Fruit fly (Drosophila melanogaster): ENCODE measurements around the gene MTA1-like.

Gene MTA1-like

DNA sequence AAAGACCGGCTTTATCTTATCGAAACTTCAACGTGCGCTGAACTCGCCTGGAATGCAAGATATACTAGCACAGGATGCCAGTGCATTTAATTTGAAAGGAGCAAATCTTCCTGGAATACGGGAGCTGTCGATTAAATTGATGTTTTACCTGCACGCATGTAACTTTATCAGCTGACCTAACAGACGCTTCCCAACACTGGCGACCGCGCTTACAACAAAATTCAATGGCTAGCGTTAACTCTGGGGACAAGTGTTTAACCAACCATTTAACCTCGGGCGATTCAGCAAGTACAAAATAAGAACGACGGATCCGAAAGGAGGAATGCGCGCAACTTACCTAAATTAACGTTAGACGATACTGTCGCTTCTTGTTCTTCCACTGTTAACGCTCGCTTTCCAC lies 36.8 kb downstream of the MTA1-like start:
- no peak for TF ChIP-seq CG6276 (GFP tag; optimal IDR thresholded peaks at IDR 0.05)
- TF ChIP-seq Sox102F (GFP tag; optimal IDR thresholded peaks at IDR 0.05), result no peak
- TF ChIP-seq vri (GFP tag; optimal IDR thresholded peaks at IDR 0.05), result no peak
- no peak for TF ChIP-seq CG6808 (GFP tag; optimal IDR thresholded peaks at IDR 0.05)
- TF ChIP-seq topi (GFP tag; optimal IDR thresholded peaks at IDR 0.05), result peak; percentile 6
- no peak for TF ChIP-seq CG16779 (tag; optimal IDR thresholded peaks at IDR 0.05)
- no peak for TF ChIP-seq Ets96B (tag; optimal IDR thresholded peaks at IDR 0.05)
- TF ChIP-seq Sox15 (GFP tag; optimal IDR thresholded peaks at IDR 0.05), result no peak
- TF ChIP-seq Met (GFP tag; optimal IDR thresholded peaks at IDR 0.05), result no peak

DNA sequence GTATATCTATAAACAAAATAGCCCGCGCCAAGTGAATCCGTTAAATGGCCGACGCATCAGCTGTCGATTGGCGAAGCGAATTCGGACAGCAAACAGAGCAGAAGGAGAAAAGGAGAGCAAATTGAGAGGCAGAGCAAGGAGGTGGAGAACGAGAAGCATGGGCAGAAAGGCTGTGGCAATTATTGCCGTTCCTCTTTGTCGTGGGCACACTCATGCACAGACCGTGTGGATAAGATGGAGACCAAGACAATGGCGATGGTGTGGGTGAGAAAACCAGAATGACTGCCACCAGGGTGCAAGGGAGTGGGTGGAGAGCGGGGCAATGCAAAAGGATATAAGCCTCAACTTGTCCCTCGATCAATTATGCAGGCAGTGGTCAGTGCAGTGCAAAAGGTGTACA lies 37.4 kb downstream of the MTA1-like start:
- TF ChIP-seq achi (GFP tag; optimal IDR thresholded peaks at IDR 0.05) (no peak), Eip75B (GFP tag; optimal IDR thresholded peaks at IDR 0.05) (peak; percentile 35), CG6792 (GFP tag; optimal IDR thresholded peaks at IDR 0.05) (no peak), CG10669 (GFP tag; optimal IDR thresholded peaks at IDR 0.05) (no peak), OdsH (GFP tag; optimal IDR thresholded peaks at IDR 0.05) (no peak), CG8319 (GFP tag; optimal IDR thresholded peaks at IDR 0.05) (no peak), topi (GFP tag; optimal IDR thresholded peaks at IDR 0.05) (no peak), pdm3 (GFP tag; optimal IDR thresholded peaks at IDR 0.05) (no peak), CG8119 (GFP tag; IDR thresholded peaks at IDR 0.05) (no peak), CG6854 (GFP tag; optimal IDR thresholded peaks at IDR 0.05) (no peak), esn (GFP tag; optimal IDR thresholded peaks at IDR 0.05) (no peak), CG3032 (tag; optimal IDR thresholded peaks at IDR 0.05) (no peak), Sox14 (GFP tag; optimal IDR thresholded peaks at IDR 0.05) (peak; percentile 14), CG16779 (tag; optimal IDR thresholded peaks at IDR 0.05) (no peak), CG7368 (GFP tag; optimal IDR thresholded peaks at IDR 0.05) (no peak), lz (GFP tag; optimal IDR thresholded peaks at IDR 0.05) (no peak), dsx (GFP tag; optimal IDR thresholded peaks at IDR 0.05; ENCODE audit: poor library complexity, severe bottlenecking) (no peak), CG11902 (GFP tag; optimal IDR thresholded peaks at IDR 0.05) (no peak), CG6163 (GFP tag; IDR thresholded peaks at IDR 0.05) (peak; percentile 75), dac (GFP tag; optimal IDR thresholded peaks at IDR 0.05) (no peak), Eip78C (GFP tag) (peak; percentile 65), net (GFP tag; optimal IDR thresholded peaks at IDR 0.05) (no peak), Ets21C (GFP tag; optimal IDR thresholded peaks at IDR 0.05) (no peak)

DNA sequence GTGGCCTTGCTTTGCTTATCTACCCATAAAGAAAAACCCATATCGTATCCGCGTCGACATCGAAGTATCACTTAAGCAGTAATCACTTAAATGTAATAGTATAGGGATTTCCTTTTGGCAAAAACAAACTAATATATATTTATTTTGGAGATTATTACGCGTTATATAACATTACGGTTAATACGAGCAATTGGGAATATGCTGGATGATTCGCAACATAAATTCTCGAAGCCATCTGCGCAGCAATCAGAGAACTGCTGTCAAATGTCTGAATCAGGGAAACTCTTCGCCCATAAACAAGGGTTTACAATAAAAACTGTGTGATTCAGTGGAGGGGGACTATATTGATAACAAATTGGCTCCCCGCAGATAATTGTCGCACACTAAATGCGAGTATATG lies 37.9 kb downstream of the MTA1-like start:
- TF ChIP-seq vri (GFP tag; optimal IDR thresholded peaks at IDR 0.05) (peak; percentile 11), CG32006 (GFP tag; optimal IDR thresholded peaks at IDR 0.05) (no peak)

DNA sequence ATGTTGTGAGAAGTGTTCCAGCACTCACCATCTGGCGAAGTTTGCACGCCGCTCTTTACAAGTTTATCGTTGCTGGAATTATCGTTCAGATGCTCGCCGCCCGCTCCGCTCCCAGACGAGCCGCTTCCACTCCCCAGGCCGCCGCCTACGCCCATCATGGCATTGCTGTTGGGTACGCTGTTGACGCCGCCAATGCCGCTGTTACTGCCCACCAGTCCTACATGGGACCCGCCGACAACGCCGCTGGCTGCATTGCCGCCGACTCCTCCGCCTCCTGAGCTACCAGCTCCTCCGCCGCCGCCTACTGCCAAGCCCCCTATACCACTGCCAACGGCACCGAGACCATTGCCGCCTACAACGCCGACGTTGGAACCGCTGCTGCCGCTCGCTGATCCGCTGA lies 40.1 kb downstream of the MTA1-like start:
- TF ChIP-seq CG6163 (GFP tag; IDR thresholded peaks at IDR 0.05), result no peak
- no peak for TF ChIP-seq dsx (GFP tag; optimal IDR thresholded peaks at IDR 0.05; ENCODE audit: poor library complexity, severe bottlenecking)
- no peak for TF ChIP-seq spab (GFP tag; optimal IDR thresholded peaks at IDR 0.05)
- no peak for TF ChIP-seq CG11762 (GFP tag; optimal IDR thresholded peaks at IDR 0.05; ENCODE audit: insufficient read depth)
- TF ChIP-seq vri (GFP tag; optimal IDR thresholded peaks at IDR 0.05), result no peak
- TF ChIP-seq CG8632 (GFP tag; optimal IDR thresholded peaks at IDR 0.05), result no peak
- no peak for TF ChIP-seq fkh (GFP tag; optimal IDR thresholded peaks at IDR 0.05)
- no peak for TF ChIP-seq fd85E (GFP tag; optimal IDR thresholded peaks at IDR 0.05)
- TF ChIP-seq ss (GFP tag; optimal IDR thresholded peaks at IDR 0.05), result no peak
- TF ChIP-seq Lpt (GFP tag; optimal IDR thresholded peaks at IDR 0.05), result no peak
- TF ChIP-seq cyc (GFP tag; optimal IDR thresholded peaks at IDR 0.05), result no peak
- TF ChIP-seq CG9139 (GFP tag; optimal IDR thresholded peaks at IDR 0.05), result no peak
- TF ChIP-seq CG15336 (GFP tag; IDR thresholded peaks at IDR 0.05), result no peak
- TF ChIP-seq lz (GFP tag; optimal IDR thresholded peaks at IDR 0.05), result no peak

Data from whole organism, prepupa.